Worm (Caenorhabditis elegans): ENCODE data around the gene exc-12.
A peak's percentile ranks its signal among the peaks of the same experiment; 100 is the strongest.

exc-12 gene

DNA sequence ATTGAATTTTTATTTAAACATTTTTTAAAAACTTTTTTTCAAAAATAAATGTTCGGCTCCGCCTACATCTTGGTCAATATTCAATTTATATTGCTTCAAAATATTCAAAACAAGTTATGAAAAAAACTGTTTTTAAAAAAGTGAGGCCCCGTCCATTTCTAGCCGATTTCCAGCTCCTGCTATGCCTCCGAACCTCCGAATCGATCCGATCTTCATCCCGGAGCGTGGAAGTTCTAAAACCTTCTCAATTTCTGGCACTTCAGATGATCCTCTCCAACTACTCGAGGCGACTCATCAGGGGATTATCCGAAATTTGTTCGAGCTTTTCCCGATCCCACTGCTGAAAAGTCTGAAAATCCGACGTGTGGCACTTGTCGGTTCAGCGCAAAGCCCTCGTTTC is 44.0 kb upstream of the exc-12 start:
- TF ChIP-seq ama-1 (optimal IDR thresholded peaks at IDR 0.05) (peak; percentile 36), zfp-3 (GFP tag; conservative IDR thresholded peaks at IDR 0.05) (no peak), unc-62 (GFP tag; optimal IDR thresholded peaks at IDR 0.05 in 1 of 2) (peak in 1 of 2 experiments; percentile 77), unc-62 (tag; optimal IDR thresholded peaks at IDR 0.05) (no peak), aha-1 (tag) (peak; percentile 77)

DNA sequence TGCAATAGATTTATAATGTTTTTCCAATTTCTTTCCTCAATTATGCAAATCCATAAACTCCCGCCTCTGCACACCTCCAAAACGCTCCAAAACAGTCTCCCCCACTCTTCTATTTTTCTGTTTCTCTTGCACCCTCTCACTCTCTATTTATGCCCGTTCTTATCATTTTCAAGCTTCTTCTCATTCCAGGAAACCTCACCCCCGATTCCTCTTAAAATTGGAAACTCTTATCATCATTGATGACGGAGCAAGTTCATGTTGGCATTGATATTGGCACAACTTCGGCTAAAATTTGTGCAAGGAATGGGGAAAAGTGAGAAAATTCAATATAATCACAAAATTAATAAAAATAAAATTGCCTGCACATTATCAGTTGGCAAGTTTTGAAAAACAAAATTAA is 37.6 kb upstream of the exc-12 start, which contains the start of gene shpk-1:
Gene shpk-1, plus strand, starts transcription at position 188 of the 400 bp plus-strand sequence.
- TF ChIP-seq nhr-102 (tag; optimal IDR thresholded peaks at IDR 0.05) (peak; percentile 73), php-3 (GFP tag; IDR thresholded peaks at IDR 0.05) (peak; percentile 40; the same call in 1 of the 2 replicates), hlh-11 (tag; optimal IDR thresholded peaks at IDR 0.05) (peak; percentile 83), lin-1 (GFP tag; IDR thresholded peaks at IDR 0.05) (peak; percentile 37; the same call in 1 of the 2 replicates), pha-4 (GFP tag; IDR thresholded peaks at IDR 0.05) (peak; percentile 54; the same call in 1 of the 2 replicates), pha-4 (tag; optimal IDR thresholded peaks at IDR 0.05) (no peak), dve-1 (tag; optimal IDR thresholded peaks at IDR 0.05; ENCODE audit: insufficient read depth) (peak; percentile 79), Y48G9A.11 (GFP tag; IDR thresholded peaks at IDR 0.05) (no peak), nhr-41 (GFP tag; IDR thresholded peaks at IDR 0.05) (no peak), F26F4.8 (GFP tag; conservative IDR thresholded peaks at IDR 0.05) (no peak), ztf-11 (tag; optimal IDR thresholded peaks at IDR 0.05) (no peak), ceh-20 (GFP tag; IDR thresholded peaks at IDR 0.05) (no peak), vab-7 (GFP tag; IDR thresholded peaks at IDR 0.05) (no peak), T26A8.4 (GFP tag; IDR thresholded peaks at IDR 0.05) (0 out of 2 replicates have a peak, but pooled peaks have one; percentile 41), Y5F2A.4 (GFP tag; optimal IDR thresholded peaks at IDR 0.05) (no peak), mes-2 (tag; optimal IDR thresholded peaks at IDR 0.05; ENCODE audit: poor library complexity, severe bottlenecking) (peak; percentile 43), F37D6.2 (tag; optimal IDR thresholded peaks at IDR 0.05) (no peak), lin-39 (tag; optimal IDR thresholded peaks at IDR 0.05) (no peak), gei-8 (GFP tag; optimal IDR thresholded peaks at IDR 0.05) (no peak), pqm-1 (tag; optimal IDR thresholded peaks at IDR 0.05) (peak; percentile 94), nhr-48 (tag; optimal IDR thresholded peaks at IDR 0.05) (peak; percentile 43), nhr-28 (tag; optimal IDR thresholded peaks at IDR 0.05) (peak; percentile 86), tag-97 (GFP tag; IDR thresholded peaks at IDR 0.05) (no peak), aly-2 (tag; optimal IDR thresholded peaks at IDR 0.05) (no peak), egl-27 (tag; optimal IDR thresholded peaks at IDR 0.05) (no peak), zfp-2 (tag; optimal IDR thresholded peaks at IDR 0.05) (no peak), madf-9 (GFP tag; conservative IDR thresholded peaks at IDR 0.05) (no peak), dmd-6 (GFP tag; IDR thresholded peaks at IDR 0.05) (peak; percentile 84), lin-38 (GFP tag; IDR thresholded peaks at IDR 0.05) (peak; percentile 13; the same call in 1 of the 2 replicates), hlh-30 (tag; optimal IDR thresholded peaks at IDR 0.05; ENCODE audit: insufficient read depth) (no peak), daf-16 (GFP tag; optimal IDR thresholded peaks at IDR 0.05) (peak in 1 of 2 experiments; percentile 32), daf-16 (tag; optimal IDR thresholded peaks at IDR 0.05) (peak; percentile 71), ceh-82 (tag; optimal IDR thresholded peaks at IDR 0.05) (no peak)

- TF ChIP-seq nhr-102 (tag; optimal IDR thresholded peaks at IDR 0.05) (no peak), dve-1 (tag; optimal IDR thresholded peaks at IDR 0.05; ENCODE audit: insufficient read depth) (peak; percentile 23), lin-39 (tag; optimal IDR thresholded peaks at IDR 0.05) (no peak), daf-16 (GFP tag; optimal IDR thresholded peaks at IDR 0.05) (no peak), daf-16 (tag; optimal IDR thresholded peaks at IDR 0.05) (peak; percentile 37), nhr-10 (tag; optimal IDR thresholded peaks at IDR 0.05) (no peak), pqm-1 (tag; optimal IDR thresholded peaks at IDR 0.05) (peak; percentile 28), mes-2 (tag; optimal IDR thresholded peaks at IDR 0.05; ENCODE audit: poor library complexity, severe bottlenecking) (no peak), lin-38 (GFP tag; IDR thresholded peaks at IDR 0.05) (no peak)
Measured at ce11 chrIII:13606865-13607264, 36.6 kb upstream of the exc-12 start.
